Fruit fly (Drosophila melanogaster): Measurements from ENCODE around the gene sn.
A peak's percentile ranks its signal among the peaks of the same experiment; 100 is the strongest.

The sn gene

DNA sequence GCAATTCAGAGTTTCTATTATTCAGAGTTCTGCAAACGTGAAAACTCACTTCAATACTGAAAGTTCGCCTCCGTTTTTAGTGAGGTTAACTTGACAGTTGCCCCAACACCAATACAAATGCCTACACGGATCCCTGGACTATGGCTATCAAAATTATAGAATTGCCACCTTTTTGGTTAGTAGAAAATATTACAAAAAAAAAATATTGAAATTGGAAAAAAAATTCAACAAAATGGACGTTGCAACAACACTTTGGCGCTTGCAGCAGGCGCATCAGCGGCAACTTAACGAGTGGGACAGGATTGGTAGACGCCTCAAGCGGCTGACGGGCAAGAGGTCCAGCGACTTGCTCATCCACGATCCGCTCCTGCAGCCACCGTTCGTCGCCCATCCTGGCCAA is 7.9 kb upstream of the sn start, which contains the start of the genes CG15332 and CG15330:
TSS of gene CG15332 (minus strand) at position 101 of the 400 bp plus-strand sequence.
TSS of gene CG15330 (plus strand) at position 175 of the 400 bp plus-strand sequence.
- no peak for TF ChIP-seq CG14050 (GFP tag; IDR thresholded peaks at IDR 0.05)
- no peak for TF ChIP-seq fd3F (GFP tag; optimal IDR thresholded peaks at IDR 0.05)
- TF ChIP-seq B-H1 (GFP tag; IDR thresholded peaks at IDR 0.05): no peak
- no peak for TF ChIP-seq CG3065 (GFP tag; optimal IDR thresholded peaks at IDR 0.05)
- TF ChIP-seq CrebB (tag; optimal IDR thresholded peaks at IDR 0.05): no peak
- TF ChIP-seq lilli (GFP tag; optimal IDR thresholded peaks at IDR 0.05): no peak
- TF ChIP-seq Xrp1 (GFP tag; IDR thresholded peaks at IDR 0.05): no peak
- TF ChIP-seq Ravus (GFP tag; IDR thresholded peaks at IDR 0.05): no peak
- TF ChIP-seq CG6175 (GFP tag; IDR thresholded peaks at IDR 0.05): no peak
- TF ChIP-seq Neu2 (GFP tag; optimal IDR thresholded peaks at IDR 0.05; ENCODE audit: borderline replicate concordance): no peak
- no peak for TF ChIP-seq Jarid2 (GFP tag; optimal IDR thresholded peaks at IDR 0.05)

DNA sequence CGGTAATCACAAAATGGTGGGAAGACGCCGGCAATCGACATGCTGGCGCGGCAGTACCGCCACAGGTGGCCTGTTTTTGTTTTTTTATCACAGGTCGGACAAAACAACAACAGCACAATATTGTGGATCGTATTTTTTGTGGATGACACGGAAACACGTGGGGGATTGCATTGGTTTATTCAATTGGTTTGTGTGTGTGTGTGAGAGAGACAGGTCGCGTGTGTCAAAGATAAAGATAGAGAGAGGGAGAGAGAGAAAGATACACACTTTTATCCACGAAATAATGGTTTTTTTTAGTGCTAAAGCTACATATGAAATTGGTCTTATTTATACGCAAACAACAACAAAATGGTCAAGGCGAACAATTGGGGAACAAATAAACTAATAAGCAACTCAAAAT is 4.8 kb upstream of the sn start:
- TF ChIP-seq CTCF (GFP tag; optimal IDR thresholded peaks at IDR 0.05): no peak
- TF ChIP-seq zen (tag; optimal IDR thresholded peaks at IDR 0.05): peak; percentile 14
- TF ChIP-seq bbx (GFP tag; IDR thresholded peaks at IDR 0.05; ENCODE audit: partially characterized antibody): no peak
- TF ChIP-seq CG8478 (optimal IDR thresholded peaks at IDR 0.05): no peak
- no peak for TF ChIP-seq CG4404 (GFP tag; IDR thresholded peaks at IDR 0.05)
- no peak for TF ChIP-seq unc-4 (GFP tag; IDR thresholded peaks at IDR 0.05; ENCODE audit: partially characterized antibody)
- no peak for TF ChIP-seq CG6254 (GFP tag; optimal IDR thresholded peaks at IDR 0.05)
- TF ChIP-seq CG10543 (GFP tag; optimal IDR thresholded peaks at IDR 0.05): no peak
- TF ChIP-seq cas (GFP tag; IDR thresholded peaks at IDR 0.05): no peak
- peak; percentile 85 for TF ChIP-seq sqz (GFP tag; optimal IDR thresholded peaks at IDR 0.05)
- no peak for TF ChIP-seq Poxn (GFP tag; IDR thresholded peaks at IDR 0.05)
- TF ChIP-seq Trl (optimal IDR thresholded peaks at IDR 0.05): peak; percentile 35 to 50
- no peak for TF ChIP-seq Trl (GFP tag; optimal IDR thresholded peaks at IDR 0.05)
- no peak for TF ChIP-seq Asciz (GFP tag; optimal IDR thresholded peaks at IDR 0.05)
- TF ChIP-seq CG34376 (GFP tag; optimal IDR thresholded peaks at IDR 0.05): no peak
- no peak for TF ChIP-seq Atf-2 (GFP tag; optimal IDR thresholded peaks at IDR 0.05)
- TF ChIP-seq CG32772 (GFP tag; IDR thresholded peaks at IDR 0.05): 0 out of 2 replicates have a peak, but pooled peaks have one; percentile 34
- TF ChIP-seq oc (tag; optimal IDR thresholded peaks at IDR 0.05): no peak
- TF ChIP-seq CG2120 (GFP tag; optimal IDR thresholded peaks at IDR 0.05): no peak
- TF ChIP-seq Dek (tag; optimal IDR thresholded peaks at IDR 0.05): no peak
- TF ChIP-seq CG10959 (GFP tag; IDR thresholded peaks at IDR 0.05): no peak
- TF ChIP-seq CG16813 (GFP tag; IDR thresholded peaks at IDR 0.05; ENCODE audit: partially characterized antibody): no peak
- TF ChIP-seq tap (tag; optimal IDR thresholded peaks at IDR 0.05): no peak
- no peak for TF ChIP-seq wdn (GFP tag; IDR thresholded peaks at IDR 0.05)
- TF ChIP-seq schlank (tag; optimal IDR thresholded peaks at IDR 0.05): no peak
- TF ChIP-seq CG4360 (GFP tag; IDR thresholded peaks at IDR 0.05): peak; percentile 84
- no peak for TF ChIP-seq CG11456 (GFP tag; IDR thresholded peaks at IDR 0.05)
- no peak for TF ChIP-seq lab (GFP tag; optimal IDR thresholded peaks at IDR 0.05)
- TF ChIP-seq CG31224 (GFP tag; IDR thresholded peaks at IDR 0.05): no peak
- peak; percentile 20; the same call in 1 of the 2 replicates for TF ChIP-seq Drgx (GFP tag; IDR thresholded peaks at IDR 0.05)
- no peak for TF ChIP-seq CG14050 (GFP tag; IDR thresholded peaks at IDR 0.05)
- peak; percentile 63; the same call in 1 of the 3 replicates for TF ChIP-seq CG34422 (GFP tag; IDR thresholded peaks at IDR 0.05)
- no peak for TF ChIP-seq CG11247 (GFP tag; IDR thresholded peaks at IDR 0.05)
- no peak for TF ChIP-seq MESR4 (GFP tag; optimal IDR thresholded peaks at IDR 0.05)
- no peak for TF ChIP-seq Hr51 (GFP tag; optimal IDR thresholded peaks at IDR 0.05)
- peak; percentile 60; the same call in 1 of the 3 replicates for TF ChIP-seq ci (GFP tag; IDR thresholded peaks at IDR 0.05)
- peak; percentile 4 for TF ChIP-seq CG9437 (GFP tag; optimal IDR thresholded peaks at IDR 0.05)
- TF ChIP-seq CG17359 (tag; optimal IDR thresholded peaks at IDR 0.05): no peak
- no peak for TF ChIP-seq al (GFP tag; IDR thresholded peaks at IDR 0.05)
- TF ChIP-seq Adf1 (GFP tag; IDR thresholded peaks at IDR 0.05): no peak
- no peak for TF ChIP-seq CG5953 (GFP tag; IDR thresholded peaks at IDR 0.05)
- TF ChIP-seq Rfx (GFP tag; IDR thresholded peaks at IDR 0.05): no peak

All from whole organism, embryonic.